Fruit fly (Drosophila melanogaster) whole organism, adult: Measurements from ENCODE around the gene CG10979.

ENCODE experiments used
- CG14711 ChIP-seq: fragments of 200-800 bp; sonication (Bioruptor generic); optimal IDR thresholded peaks from 2 replicates; lab custom pipeline; 2018; ENCODE audit warnings: missing biosample characterization, mild to moderate bottlenecking, missing genetic modification characterization, moderate library complexity
- CG1620 ChIP-seq: fragments of 200-800 bp; sonication (Bioruptor generic); optimal IDR thresholded peaks from 2 replicates; lab custom pipeline; 2016; ENCODE audit warnings: missing biosample characterization, missing genetic modification characterization
- CG7101 ChIP-seq: fragments of 200-800 bp; sonication (Bioruptor generic); optimal IDR thresholded peaks from 2 replicates; lab custom pipeline; 2018; ENCODE audit warnings: missing biosample characterization, mild to moderate bottlenecking, missing genetic modification characterization, moderate library complexity
- Clk ChIP-seq: fragments of 200-800 bp; sonication (Bioruptor generic); optimal IDR thresholded peaks from 2 replicates; lab custom pipeline; 2017; ENCODE audit warnings: missing biosample characterization, missing genetic modification characterization
- cnc ChIP-seq, 2 experiments: fragments of >200 bp; optimal IDR thresholded peaks; 2 replicates each; lab custom pipeline; 2017
- kay ChIP-seq: fragments of 200-800 bp; sonication (Bioruptor generic); peaks from one replicate; lab custom pipeline; 2016; ENCODE audit warnings: missing biosample characterization, missing genetic modification characterization, borderline replicate concordance
- pad ChIP-seq: fragments of 200-800 bp; sonication (Bioruptor generic); optimal IDR thresholded peaks from 3 replicates; lab custom pipeline; 2017; ENCODE audit warnings: missing biosample characterization, missing genetic modification characterization, mild to moderate bottlenecking, moderate library complexity, missing genetic modification reagents
- toe ChIP-seq: fragments of 200-800 bp; sonication (Bioruptor generic); optimal IDR thresholded peaks from 2 replicates; lab custom pipeline; 2016; ENCODE audit warnings: missing biosample characterization, missing genetic modification characterization

dm6 chr3R:5801703-5802436 lies 7.4 kb downstream of the CG10979 start, which contains the start of gene CG11000:
- TF ChIP-seq Clk (GFP tag; lab: Kevin White, UChicago) (no peak), kay (GFP tag; lab: Kevin White, UChicago) (no peak), CG14711 (no peak), toe (GFP tag; lab: Kevin White, UChicago) (no peak), pad (GFP tag; lab: Kevin White, UChicago) (no peak), CG1620 (GFP tag; lab: Kevin White, UChicago) (no peak), cnc (optimal IDR thresholded peaks at IDR 0.05; lab: Kevin White, UChicago) (no peak), CG7101 (no peak)
